Fruit fly (Drosophila melanogaster): ENCODE results near the gene ncd.

- TF ChIP-seq h (optimal IDR thresholded peaks at IDR 0.05) (no peak), insv (optimal IDR thresholded peaks at IDR 0.05) (no peak), ttk (optimal IDR thresholded peaks at IDR 0.05) (no peak), psq (optimal IDR thresholded peaks at IDR 0.05) (no peak), Myc (optimal IDR thresholded peaks at IDR 0.05) (no peak), Sin3A (optimal IDR thresholded peaks at IDR 0.05) (no peak)
These were observed 24.6 kb downstream of the ncd start for dm6 chr3R:29782367-29782766.

All from Kc167 (cell line).